Worm (Caenorhabditis elegans): ENCODE data around the gene ugtp-1.

DNA sequence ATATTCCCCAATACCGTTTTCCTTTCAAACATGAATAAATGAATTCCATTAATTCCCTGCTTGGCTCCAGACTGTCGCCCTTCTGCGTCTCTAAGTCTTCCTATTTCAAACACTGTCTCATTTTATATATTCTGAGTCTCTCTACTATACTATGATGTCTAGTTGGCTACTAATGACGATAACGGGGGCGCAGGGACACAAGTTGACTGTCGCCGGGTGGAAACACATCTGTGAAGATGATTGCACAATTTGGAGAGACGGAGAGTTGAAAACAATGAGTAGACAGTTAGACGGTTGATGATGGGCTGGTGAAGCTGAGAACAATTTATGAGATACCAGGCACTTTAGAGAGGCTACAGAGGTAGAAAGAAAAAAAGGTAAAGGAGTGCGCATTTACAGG lies 1.0 kb downstream of the ugtp-1 start, which contains the start of gene sma-2:
- no peak for TF ChIP-seq pes-1 (GFP tag; IDR thresholded peaks at IDR 0.05)
- TF ChIP-seq hmbx-1 (tag; optimal IDR thresholded peaks at IDR 0.05): no peak
- TF ChIP-seq ceh-36 (tag; optimal IDR thresholded peaks at IDR 0.05): no peak
- TF ChIP-seq flt-1 (GFP tag; IDR thresholded peaks at IDR 0.05): no peak
- TF ChIP-seq ama-1 (optimal IDR thresholded peaks at IDR 0.05): no peak
- TF ChIP-seq hmg-4 (GFP tag; optimal IDR thresholded peaks at IDR 0.05): no peak
- no peak for TF ChIP-seq scrt-1 (GFP tag; IDR thresholded peaks at IDR 0.05)
- TF ChIP-seq hnd-1 (tag; optimal IDR thresholded peaks at IDR 0.05): no peak
- no peak for TF ChIP-seq ceh-13 (GFP tag; optimal IDR thresholded peaks at IDR 0.05)
- no peak for TF ChIP-seq sea-1 (GFP tag; conservative IDR thresholded peaks at IDR 0.05)
- TF ChIP-seq aly-1 (tag; optimal IDR thresholded peaks at IDR 0.05): no peak
- no peak for TF ChIP-seq B0310.2 (tag; optimal IDR thresholded peaks at IDR 0.05)

Data from whole organism, early embryonic.